Worm (Caenorhabditis elegans) whole organism, early embryonic: Measurements from ENCODE around the gene F54F2.6.

Source experiments
- F13C5.2 ChIP-seq: sonication (generic microtip); optimal IDR thresholded peaks from 2 replicates; lab custom pipeline; 2017; ENCODE audit warnings: mild to moderate bottlenecking, missing genetic modification characterization, inconsistent platforms, missing compliant biosample characterization
- aly-1 ChIP-seq: sonication (generic microtip); optimal IDR thresholded peaks from 2 replicates; lab custom pipeline; 2016; ENCODE audit warnings: missing genetic modification characterization, missing compliant biosample characterization
- ama-1 ChIP-seq: fragments of 150-350 bp; optimal IDR thresholded peaks from 2 replicates; lab custom pipeline; 2014
- flt-1 ChIP-seq: fragments of 200-800 bp; sonication (Bioruptor generic); IDR thresholded peaks from 2 replicates; pipeline ENCODE4 v1.3.6; 2022; ENCODE audit warnings: missing genetic modification characterization, missing compliant biosample characterization
- hnd-1 ChIP-seq: sonication (generic microtip); optimal IDR thresholded peaks from 2 replicates; lab custom pipeline; 2016; ENCODE audit warnings: missing genetic modification characterization, missing compliant biosample characterization
- scrt-1 ChIP-seq: fragments of 200-800 bp; sonication (Bioruptor generic); IDR thresholded peaks from 2 replicates; pipeline ENCODE4 v1.3.6; 2022; ENCODE audit warnings: missing genetic modification characterization, missing compliant biosample characterization
- tbx-37 ChIP-seq: fragments of 200-800 bp; sonication (Bioruptor generic); conservative IDR thresholded peaks from 2 replicates; pipeline ENCODE4 v1.3.6; 2022; ENCODE audit warnings: missing genetic modification reagents, missing genetic modification characterization, missing compliant biosample characterization

ce11 chrIII:8767292-8767829, 33.1 kb downstream of the F54F2.6 start, which contains the start of gene mig-22:
- no peak for TF ChIP-seq F13C5.2 (tag; lab: Kevin White, UChicago)
- no peak for TF ChIP-seq ama-1 (lab: Kevin White, UChicago)
- no peak for TF ChIP-seq scrt-1 (GFP tag; lab: Robert Waterston, UW)
- no peak for TF ChIP-seq tbx-37
- TF ChIP-seq flt-1: no peak
- TF ChIP-seq hnd-1 (tag; lab: Kevin White, UChicago): no peak
- no peak for TF ChIP-seq aly-1
